Worm (Caenorhabditis elegans) whole organism, L2 larva: ENCODE measurements around the gene C02E7.10.

Experiments
- F13H6.1 ChIP-seq: sonication (generic microtip); optimal IDR thresholded peaks from 2 replicates; lab custom pipeline; 2016; ENCODE audit warnings: missing genetic modification characterization, missing compliant biosample characterization
- R02D3.7 ChIP-seq: fragments of 150-350 bp; optimal IDR thresholded peaks from 2 replicates; lab custom pipeline; 2014; ENCODE audit warnings: missing biosample characterization, missing genetic modification characterization
- Y55F3AM.14 ChIP-seq: fragments of 200-800 bp; sonication (Bioruptor generic); optimal IDR thresholded peaks from 2 replicates; lab custom pipeline; 2018; ENCODE audit warnings: mild to moderate bottlenecking, missing genetic modification characterization, missing compliant biosample characterization
- alr-1 ChIP-seq: fragments of 150-350 bp; optimal IDR thresholded peaks from 2 replicates; lab custom pipeline; 2014; ENCODE audit warnings: missing biosample characterization, missing genetic modification characterization
- ama-1 ChIP-seq: fragments of 150-350 bp; optimal IDR thresholded peaks from 2 replicates; lab custom pipeline; 2018; ENCODE audit warnings: inconsistent platforms
- ceh-16 ChIP-seq: fragments of 150-350 bp; optimal IDR thresholded peaks from 2 replicates; lab custom pipeline; 2014; ENCODE audit warnings: missing biosample characterization, missing genetic modification characterization
- ceh-82 ChIP-seq: fragments of 150-350 bp; optimal IDR thresholded peaks from 2 replicates; lab custom pipeline; 2014; ENCODE audit warnings: missing biosample characterization, missing genetic modification characterization
- elt-3 ChIP-seq: sonication (generic microtip); optimal IDR thresholded peaks from 2 replicates; lab custom pipeline; 2017; ENCODE audit warnings: missing biosample characterization, missing genetic modification characterization
- fos-1 ChIP-seq: fragments of 150-350 bp; optimal IDR thresholded peaks from 2 replicates; lab custom pipeline; 2014; ENCODE audit warnings: missing biosample characterization, missing genetic modification characterization
- lin-11 ChIP-seq: fragments of 150-350 bp; sonication (generic microtip); optimal IDR thresholded peaks from 2 replicates; lab custom pipeline; 2014; ENCODE audit warnings: missing biosample characterization, missing genetic modification characterization, inconsistent platforms, mixed read lengths
- lin-13 ChIP-seq: fragments of 150-350 bp; optimal IDR thresholded peaks from 2 replicates; lab custom pipeline; 2014; ENCODE audit warnings: missing biosample characterization, missing genetic modification reagents, missing genetic modification characterization
- lin-39 ChIP-seq: fragments of 150-350 bp; optimal IDR thresholded peaks from 2 replicates; lab custom pipeline; 2014; ENCODE audit warnings: missing biosample characterization, missing genetic modification reagents, missing genetic modification characterization
- lsy-2 ChIP-seq, 2 experiments: fragments of 150-350 bp in 1 of 2; sonication (generic microtip) in 1 of 2; optimal IDR thresholded peaks; 2 replicates each; lab custom pipeline; 2014 to 2017; ENCODE audit warnings: missing biosample characterization in 2 of 2, missing genetic modification characterization in 2 of 2
- mab-5 ChIP-seq: fragments of 150-350 bp; optimal IDR thresholded peaks from 2 replicates; lab custom pipeline; 2014; ENCODE audit warnings: missing biosample characterization, missing genetic modification characterization
- mdl-1 ChIP-seq, 2 experiments: fragments of 150-350 bp in 1 of 2; sonication (generic microtip) in 1 of 2; optimal IDR thresholded peaks; 2 replicates each; lab custom pipeline; 2017; ENCODE audit warnings: missing biosample characterization in 2 of 2, missing genetic modification characterization in 2 of 2
- nhr-10 ChIP-seq: sonication (generic microtip); optimal IDR thresholded peaks from 2 replicates; lab custom pipeline; 2017; ENCODE audit warnings: missing biosample characterization, missing genetic modification characterization
- nhr-11 ChIP-seq: fragments of 150-350 bp; optimal IDR thresholded peaks from 2 replicates; lab custom pipeline; 2014; ENCODE audit warnings: missing biosample characterization, missing genetic modification characterization
- nhr-12 ChIP-seq: fragments of 150-350 bp; optimal IDR thresholded peaks from 2 replicates; lab custom pipeline; 2014; ENCODE audit warnings: missing biosample characterization, missing genetic modification characterization
- nhr-129 ChIP-seq: fragments of 150-350 bp; optimal IDR thresholded peaks from 2 replicates; lab custom pipeline; 2014; ENCODE audit warnings: missing biosample characterization, missing genetic modification characterization
- nhr-21 ChIP-seq: fragments of 150-350 bp; optimal IDR thresholded peaks from 2 replicates; lab custom pipeline; 2014; ENCODE audit warnings: missing biosample characterization, missing genetic modification characterization
- nhr-23 ChIP-seq: fragments of 150-350 bp; optimal IDR thresholded peaks from 2 replicates; lab custom pipeline; 2014; ENCODE audit warnings: missing biosample characterization, missing genetic modification reagents, missing genetic modification characterization
- nhr-237 ChIP-seq: fragments of 150-350 bp; optimal IDR thresholded peaks from 2 replicates; lab custom pipeline; 2014; ENCODE audit warnings: missing biosample characterization, missing genetic modification characterization
- nhr-25 ChIP-seq: fragments of 150-350 bp; sonication (generic microtip); optimal IDR thresholded peaks from 3 replicates; lab custom pipeline; 2014; ENCODE audit warnings: missing biosample characterization, missing genetic modification characterization
- nhr-77 ChIP-seq: fragments of 150-350 bp; optimal IDR thresholded peaks from 2 replicates; lab custom pipeline; 2014; ENCODE audit warnings: missing biosample characterization, missing genetic modification characterization
- peb-1 ChIP-seq: fragments of 150-350 bp; optimal IDR thresholded peaks from 2 replicates; lab custom pipeline; 2014; ENCODE audit warnings: missing biosample characterization, missing genetic modification characterization
- sem-4 ChIP-seq: fragments of 150-350 bp; optimal IDR thresholded peaks from 2 replicates; lab custom pipeline; 2014; ENCODE audit warnings: missing biosample characterization, missing genetic modification reagents, missing genetic modification characterization
- skn-1 ChIP-seq: sonication (generic microtip); optimal IDR thresholded peaks from 2 replicates; lab custom pipeline; 2017; ENCODE audit warnings: missing biosample characterization, missing genetic modification characterization
- sma-3 ChIP-seq: sonication (generic microtip); optimal IDR thresholded peaks from 2 replicates; lab custom pipeline; 2016; ENCODE audit warnings: missing genetic modification reagents, missing genetic modification characterization, missing compliant biosample characterization
- snpc-4 ChIP-seq: fragments of 150-350 bp; optimal IDR thresholded peaks from 2 replicates; lab custom pipeline; 2014; ENCODE audit warnings: missing biosample characterization, missing genetic modification characterization
- unc-39 ChIP-seq: fragments of 150-350 bp; optimal IDR thresholded peaks from 2 replicates; lab custom pipeline; 2014; ENCODE audit warnings: missing biosample characterization, missing genetic modification characterization
- unc-55 ChIP-seq: fragments of 150-350 bp; sonication (generic microtip); optimal IDR thresholded peaks from 3 replicates; lab custom pipeline; 2014; ENCODE audit warnings: missing biosample characterization, missing genetic modification reagents, missing genetic modification characterization
- unc-62 ChIP-seq: fragments of 150-350 bp; optimal IDR thresholded peaks from 2 replicates; lab custom pipeline; 2014; ENCODE audit warnings: missing biosample characterization, missing genetic modification reagents, missing genetic modification characterization
- zag-1 ChIP-seq: fragments of 150-350 bp; optimal IDR thresholded peaks from 2 replicates; lab custom pipeline; 2014; ENCODE audit warnings: missing biosample characterization, missing genetic modification characterization
- ztf-11 ChIP-seq: sonication (generic microtip); optimal IDR thresholded peaks from 2 replicates; lab custom pipeline; 2017; ENCODE audit warnings: missing biosample characterization, missing genetic modification characterization
- ztf-4 ChIP-seq: fragments of 150-350 bp; optimal IDR thresholded peaks from 2 replicates; lab custom pipeline; 2014; ENCODE audit warnings: missing biosample characterization, missing genetic modification characterization

C02E7.10 gene

DNA sequence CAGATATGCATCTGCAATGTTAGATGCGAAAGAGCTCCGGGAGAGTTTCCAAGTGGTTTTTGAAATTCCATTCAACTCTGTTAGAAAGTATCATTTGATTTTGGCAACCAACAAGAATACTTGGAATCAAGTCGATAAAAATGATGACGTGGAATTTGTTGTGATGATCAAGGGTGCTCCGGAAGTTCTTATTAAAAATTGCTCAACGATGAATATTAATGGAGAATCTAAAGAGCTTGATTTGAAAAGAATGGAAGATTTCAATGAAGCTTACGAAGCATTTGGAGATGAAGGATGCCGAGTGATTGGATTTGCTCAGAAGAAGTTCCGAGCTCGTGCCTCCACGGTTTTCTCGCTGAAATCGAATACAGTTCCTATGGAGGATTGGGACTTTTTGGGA is 4.5 kb upstream of the C02E7.10 start:
- TF ChIP-seq nhr-129 (no peak), ceh-16 (tag; lab: Kevin White, UChicago) (no peak), lsy-2 (tag; optimal IDR thresholded peaks at IDR 0.05; lab: Kevin White, UChicago) (no peak), ztf-11 (tag; lab: Kevin White, UChicago) (no peak), ceh-82 (tag; lab: Kevin White, UChicago) (no peak), unc-62 (GFP tag; lab: Kevin White, UChicago) (no peak), alr-1 (tag; lab: Kevin White, UChicago) (no peak), nhr-237 (tag; lab: Kevin White, UChicago) (no peak), lin-39 (tag; lab: Kevin White, UChicago) (no peak)

DNA sequence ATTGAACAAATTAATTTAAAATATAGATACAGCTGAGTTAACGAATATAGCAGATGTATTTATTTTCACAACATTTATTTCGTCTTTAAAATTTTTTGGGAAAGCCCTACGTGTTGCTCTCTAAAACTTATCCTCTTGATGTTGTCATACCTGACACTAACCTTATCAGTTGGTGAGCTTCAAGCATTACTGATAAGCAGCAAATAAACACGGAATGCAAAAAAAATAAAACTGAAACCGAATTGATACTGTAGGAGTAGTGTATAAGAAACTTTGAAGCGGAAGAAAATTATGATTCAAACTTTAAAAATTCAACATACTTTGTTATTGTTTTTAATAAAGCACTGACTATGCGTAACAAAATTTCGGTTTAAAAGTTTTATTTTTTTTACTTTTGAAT is 2.3 kb upstream of the C02E7.10 start:
- TF ChIP-seq fos-1 (peak; percentile 30), Y55F3AM.14 (no peak)

DNA sequence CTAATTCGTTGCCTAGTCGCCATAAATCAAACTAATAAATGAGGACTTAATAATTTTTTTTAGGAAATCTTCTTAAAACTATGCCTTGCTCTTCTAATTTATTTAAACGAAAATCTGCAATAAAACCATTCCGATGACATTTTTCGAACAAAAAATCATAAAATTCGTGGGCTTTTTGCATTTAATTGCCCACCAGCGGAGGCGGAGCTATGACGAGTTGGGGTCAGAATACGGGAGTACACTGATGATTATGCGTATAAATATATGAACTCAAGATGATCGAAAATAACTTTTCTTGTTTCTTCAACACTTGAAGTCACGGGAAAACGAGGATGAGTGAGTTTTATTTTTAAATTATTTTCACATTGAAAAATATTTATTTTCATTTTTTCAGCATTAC is 1.6 kb upstream of the C02E7.10 start, which contains the start of gene catp-2:
Gene catp-2 (plus strand): TSS at position 301 of the 400 bp plus-strand sequence.
- no peak for TF ChIP-seq mab-5
- no peak for TF ChIP-seq unc-39 (tag; lab: Kevin White, UChicago)
- no peak for TF ChIP-seq nhr-11
- TF ChIP-seq nhr-129, result no peak
- no peak for TF ChIP-seq nhr-12 (tag; lab: Kevin White, UChicago)
- TF ChIP-seq lin-11 (tag; lab: Kevin White, UChicago), result no peak
- no peak for TF ChIP-seq peb-1
- no peak for TF ChIP-seq zag-1 (tag; lab: Kevin White, UChicago)

DNA sequence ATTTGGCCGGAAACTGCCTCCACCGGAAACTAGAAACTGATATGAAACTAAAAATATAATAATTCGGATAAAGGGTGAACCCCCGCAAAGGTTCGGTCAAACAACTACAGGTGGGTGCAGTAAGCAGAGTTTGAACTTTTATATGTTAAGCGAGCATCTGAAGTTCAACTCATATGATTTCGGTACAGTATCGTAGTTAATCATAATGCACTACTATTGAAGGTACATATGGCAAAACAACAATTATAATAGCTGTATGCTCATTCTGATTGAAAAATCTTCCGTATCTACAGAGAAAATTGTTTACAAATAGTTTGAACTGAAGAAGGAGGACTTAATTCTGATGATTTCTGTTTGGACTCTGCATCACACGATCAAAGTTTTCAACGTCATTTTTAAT is 423 bp upstream of the C02E7.10 start:
- no peak for TF ChIP-seq unc-55 (GFP tag; lab: Kevin White, UChicago)

DNA sequence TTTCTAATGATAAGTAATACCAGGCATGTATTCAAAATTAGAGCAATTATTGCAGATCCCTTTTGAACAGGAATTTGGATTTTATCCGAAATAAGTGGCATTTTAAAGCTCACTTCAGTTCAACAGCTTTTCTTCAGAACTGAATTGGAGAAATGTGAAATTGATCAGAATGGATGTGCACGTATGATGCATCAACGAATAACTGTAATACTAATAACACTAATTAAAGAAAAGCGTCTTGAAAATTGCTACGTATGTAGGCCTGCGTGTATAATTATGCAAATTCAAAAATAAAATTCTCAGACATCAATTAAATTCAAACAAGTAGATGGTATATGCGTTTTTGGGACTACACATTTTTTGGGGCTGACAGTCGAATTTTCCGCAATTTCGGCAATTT is 3.0 kb downstream of the C02E7.10 start, which contains the start of gene str-205:
Gene str-205 (minus strand): TSS at position 101 of the 400 bp plus-strand sequence.
- no peak for TF ChIP-seq R02D3.7 (tag; lab: Kevin White, UChicago)
- TF ChIP-seq nhr-237 (tag; lab: Kevin White, UChicago), result no peak
- TF ChIP-seq fos-1, result no peak

DNA sequence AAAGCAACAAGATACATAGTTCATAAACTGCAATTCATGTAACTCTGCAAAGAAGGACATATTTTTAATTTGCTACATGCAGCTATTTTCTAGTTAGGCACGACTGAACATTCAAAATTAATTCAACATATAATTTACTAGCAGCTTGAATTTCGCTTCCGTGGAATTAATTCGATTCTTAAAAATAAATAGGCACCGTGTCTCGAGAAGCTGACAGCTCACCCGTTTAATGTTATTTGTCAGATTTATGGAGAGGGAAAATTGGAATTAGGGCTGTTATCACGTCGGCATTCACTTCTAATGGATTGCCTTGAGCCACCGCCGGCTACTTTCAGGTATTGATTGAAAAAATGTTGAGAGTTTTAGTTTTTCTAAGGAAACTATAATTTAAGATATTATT is 6.5 kb downstream of the C02E7.10 start, which contains the start of gene srh-21:
Gene srh-21 (plus strand): TSS at position 301 of the 400 bp plus-strand sequence.
- TF ChIP-seq lin-13 (no peak), nhr-129 (no peak), nhr-23 (tag; lab: Kevin White, UChicago) (no peak), unc-39 (tag; lab: Kevin White, UChicago) (no peak), peb-1 (no peak), lin-39 (tag; lab: Kevin White, UChicago) (no peak), snpc-4 (tag; lab: Kevin White, UChicago) (no peak), nhr-77 (tag; lab: Kevin White, UChicago) (no peak), F13H6.1 (tag; lab: Kevin White, UChicago) (no peak), mdl-1 (tag; optimal IDR thresholded peaks at IDR 0.05; lab: Kevin White, UChicago) (no peak)
- TF ChIP-seq, all 48 proteins: peak for 0

DNA sequence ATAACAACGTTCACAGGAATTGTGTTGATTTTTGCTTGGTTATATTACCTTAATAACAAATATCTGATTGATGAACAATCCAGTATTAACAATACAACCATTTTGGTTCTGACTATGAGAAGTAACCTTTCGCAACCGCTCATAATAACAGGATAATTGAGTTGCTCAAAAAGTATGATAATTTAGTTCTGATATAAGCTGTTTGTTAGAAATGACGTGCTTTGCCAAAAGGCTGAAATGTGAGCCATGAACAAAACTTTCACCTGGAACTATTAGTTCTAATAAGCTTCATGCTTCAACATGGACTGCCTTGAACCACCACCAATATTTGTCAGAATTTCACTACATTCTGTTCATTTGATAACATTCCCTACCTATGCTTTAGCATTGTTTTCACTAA is 8.2 kb downstream of the C02E7.10 start, which contains the start of gene srh-20:
Gene srh-20 (plus strand): TSS at position 301 of the 400 bp plus-strand sequence.
- TF ChIP-seq nhr-25 (tag; lab: Kevin White, UChicago) (no peak), sma-3 (GFP tag; lab: Kevin White, UChicago) (no peak), peb-1 (no peak), ama-1 (no peak), elt-3 (no peak), lin-39 (tag; lab: Kevin White, UChicago) (no peak), snpc-4 (tag; lab: Kevin White, UChicago) (no peak), ztf-4 (tag; lab: Kevin White, UChicago) (no peak), unc-39 (tag; lab: Kevin White, UChicago) (no peak), nhr-21 (tag; lab: Kevin White, UChicago) (no peak), F13H6.1 (tag; lab: Kevin White, UChicago) (no peak), sem-4 (no peak), lsy-2 (tag; optimal IDR thresholded peaks at IDR 0.05; lab: Kevin White, UChicago) (no peak), nhr-10 (tag; lab: Kevin White, UChicago) (no peak), nhr-237 (tag; lab: Kevin White, UChicago) (no peak), mab-5 (no peak), skn-1 (tag; lab: Kevin White, UChicago) (no peak), nhr-12 (tag; lab: Kevin White, UChicago) (no peak)
- TF ChIP-seq, all 48 proteins: peak for 0
